Worm (Caenorhabditis elegans): ENCODE measurements around the gene arcp-1.

- no peak for TF ChIP-seq ceh-82 (tag; optimal IDR thresholded peaks at IDR 0.05)
- no peak for TF ChIP-seq zag-1 (tag; optimal IDR thresholded peaks at IDR 0.05)
- TF ChIP-seq dsc-1 (tag; optimal IDR thresholded peaks at IDR 0.05): no peak
- TF ChIP-seq nhr-28 (tag; optimal IDR thresholded peaks at IDR 0.05): no peak
- TF ChIP-seq ces-1 (GFP tag; optimal IDR thresholded peaks at IDR 0.05): no peak
- no peak for TF ChIP-seq nhr-11 (tag; optimal IDR thresholded peaks at IDR 0.05)
- TF ChIP-seq swsn-7 (tag; optimal IDR thresholded peaks at IDR 0.05): no peak
Measured at ce11 chrIII:3809008-3809407, 49.8 kb upstream of the arcp-1 start, which contains the start of gene toh-1.
